Worm (Caenorhabditis elegans): Measurements from ENCODE around the gene R04B3.2.

The R04B3.2 gene

ce11 chrX:2508449-2508848 is 34.9 kb upstream of the R04B3.2 start, which contains the start of gene K02E10.7:
K02E10.7 (minus strand) TSS chrX:2508549.
- no peak for TF ChIP-seq hlh-17 (GFP tag; optimal IDR thresholded peaks at IDR 0.05; ENCODE audit: borderline replicate concordance)
- TF ChIP-seq aha-1 (tag; optimal IDR thresholded peaks at IDR 0.05) = no peak
- TF ChIP-seq tlp-1 (tag; optimal IDR thresholded peaks at IDR 0.05) = no peak
- TF ChIP-seq sup-37 (GFP tag; optimal IDR thresholded peaks at IDR 0.05) = no peak
- no peak for TF ChIP-seq ama-1 (optimal IDR thresholded peaks at IDR 0.05)
- TF ChIP-seq lin-35 (GFP tag; optimal IDR thresholded peaks at IDR 0.05) = no peak
- no peak for TF ChIP-seq grh-1 (GFP tag; IDR thresholded peaks at IDR 0.05)
- TF ChIP-seq unc-130 (tag; optimal IDR thresholded peaks at IDR 0.05) = no peak
- TF ChIP-seq fos-1 (tag; optimal IDR thresholded peaks at IDR 0.05) = no peak
- no peak for TF ChIP-seq lsy-2 (tag; optimal IDR thresholded peaks at IDR 0.05)
- no peak for TF ChIP-seq ceh-88 (GFP tag; IDR thresholded peaks at IDR 0.05)
- TF ChIP-seq jun-1 (tag; optimal IDR thresholded peaks at IDR 0.05) = no peak

ce11 chrX:2506738-2507137 is 33.2 kb upstream of the R04B3.2 start:
- TF ChIP-seq sox-4 (tag; optimal IDR thresholded peaks at IDR 0.05) (no peak), pax-3 (tag; optimal IDR thresholded peaks at IDR 0.05) (peak; percentile 5), nhr-71 (tag; optimal IDR thresholded peaks at IDR 0.05) (peak; percentile 60), lin-14 (GFP tag; optimal IDR thresholded peaks at IDR 0.05) (peak; percentile 28), mep-1 (tag; optimal IDR thresholded peaks at IDR 0.05) (no peak), dsc-1 (tag; optimal IDR thresholded peaks at IDR 0.05) (peak; percentile 22), ztf-4 (tag; optimal IDR thresholded peaks at IDR 0.05) (peak; percentile 15), nhr-28 (tag; optimal IDR thresholded peaks at IDR 0.05) (no peak), ceh-90 (tag; optimal IDR thresholded peaks at IDR 0.05) (no peak), ztf-11 (tag; optimal IDR thresholded peaks at IDR 0.05) (no peak), nhr-47 (tag; optimal IDR thresholded peaks at IDR 0.05) (peak; percentile 46), fkh-8 (tag; optimal IDR thresholded peaks at IDR 0.05) (peak; percentile 62), unc-86 (tag; optimal IDR thresholded peaks at IDR 0.05) (peak; percentile 38)

ce11 chrX:2497816-2498215 is 24.3 kb upstream of the R04B3.2 start:
- TF ChIP-seq ceh-8 (GFP tag; optimal IDR thresholded peaks at IDR 0.05) (peak; percentile 25), lin-14 (GFP tag; optimal IDR thresholded peaks at IDR 0.05) (peak; percentile 4), elt-3 (tag; optimal IDR thresholded peaks at IDR 0.05) (no peak), tlp-1 (tag; optimal IDR thresholded peaks at IDR 0.05) (no peak)

- no peak for TF ChIP-seq fkh-10 (GFP tag; optimal IDR thresholded peaks at IDR 0.05)
- peak in 4 of 6 experiments; percentile 47 to 85 (median 62) for TF ChIP-seq elt-3 (tag; optimal IDR thresholded peaks at IDR 0.05)
- peak; percentile 61 for TF ChIP-seq tbx-2 (tag; optimal IDR thresholded peaks at IDR 0.05)
- no peak for TF ChIP-seq dsc-1 (tag; optimal IDR thresholded peaks at IDR 0.05)
- TF ChIP-seq hlh-4 (tag; optimal IDR thresholded peaks at IDR 0.05) = no peak
- no peak for TF ChIP-seq alr-1 (tag; optimal IDR thresholded peaks at IDR 0.05; ENCODE audit: borderline replicate concordance)
- TF ChIP-seq lin-39 (tag; optimal IDR thresholded peaks at IDR 0.05) = no peak
- TF ChIP-seq nhr-84 (tag; optimal IDR thresholded peaks at IDR 0.05) = no peak
- TF ChIP-seq grh-1 (GFP tag; IDR thresholded peaks at IDR 0.05) = peak; percentile 47
- TF ChIP-seq pag-3 (tag; optimal IDR thresholded peaks at IDR 0.05; ENCODE audit: borderline replicate concordance, insufficient read depth) = no peak
- TF ChIP-seq lin-35 (GFP tag; optimal IDR thresholded peaks at IDR 0.05) = peak; percentile 45 to 46
- TF ChIP-seq nhr-11 (tag; optimal IDR thresholded peaks at IDR 0.05) = no peak
- no peak for TF ChIP-seq ztf-4 (tag; optimal IDR thresholded peaks at IDR 0.05)
- TF ChIP-seq mdl-1 (tag; optimal IDR thresholded peaks at IDR 0.05) = peak in 1 of 2 experiments; percentile 64
- TF ChIP-seq nhr-90 (tag; optimal IDR thresholded peaks at IDR 0.05; ENCODE audit: poor library complexity) = peak; percentile 46
- TF ChIP-seq aly-2 (tag; optimal IDR thresholded peaks at IDR 0.05) = no peak
- peak; percentile 75 for TF ChIP-seq snu-23 (GFP tag; optimal IDR thresholded peaks at IDR 0.05)
- no peak for TF ChIP-seq lin-15B (tag; optimal IDR thresholded peaks at IDR 0.05)
- peak; percentile 89 for TF ChIP-seq blmp-1 (tag; optimal IDR thresholded peaks at IDR 0.05)
- TF ChIP-seq lsy-2 (tag; optimal IDR thresholded peaks at IDR 0.05) = peak in 1 of 2 experiments; percentile 58
- peak; percentile 97 for TF ChIP-seq nhr-85 (tag)
- no peak for TF ChIP-seq Y116A8C.19 (tag; optimal IDR thresholded peaks at IDR 0.05; ENCODE audit: borderline replicate concordance)
- peak; percentile 41 for TF ChIP-seq mep-1 (tag; optimal IDR thresholded peaks at IDR 0.05)
- TF ChIP-seq hlh-17 (GFP tag; optimal IDR thresholded peaks at IDR 0.05; ENCODE audit: borderline replicate concordance) = no peak
- no peak for TF ChIP-seq ama-1 (optimal IDR thresholded peaks at IDR 0.05)
- TF ChIP-seq nhr-77 (tag; optimal IDR thresholded peaks at IDR 0.05) = peak; percentile 22
- TF ChIP-seq nhr-20 (tag; optimal IDR thresholded peaks at IDR 0.05) = peak; percentile 73
- TF ChIP-seq C34B4.2 (tag; optimal IDR thresholded peaks at IDR 0.05) = no peak
Observed at ce11 chrX:2495865-2496314, 22.4 kb upstream of the R04B3.2 start, which contains the start of gene rabr-1. rabr-1 (plus strand) TSS chrX:2496180.
